Worm (Caenorhabditis elegans): ENCODE data around the gene fbxb-21.

DNA sequence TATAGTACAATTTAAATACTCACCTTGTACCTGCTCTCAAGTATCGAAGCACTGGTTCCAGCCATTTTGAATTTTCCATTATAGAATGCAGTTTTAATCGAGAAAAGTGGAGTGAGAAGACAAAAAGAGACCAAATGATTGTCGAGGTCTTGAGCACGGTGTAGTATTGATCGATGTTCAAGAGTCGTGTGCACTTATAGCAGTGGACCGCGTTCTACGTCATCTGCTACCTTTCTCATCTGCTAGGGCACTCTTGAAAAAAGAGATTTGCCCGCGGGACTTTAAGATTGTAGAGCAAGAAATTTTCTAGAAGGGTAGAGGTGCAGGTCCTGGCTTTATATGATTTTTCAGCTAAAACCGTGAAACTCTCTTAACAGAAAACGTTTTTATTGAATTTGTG lies 44.2 kb upstream of the fbxb-21 start, which contains the start of gene fbxc-21:
- no peak for TF ChIP-seq ref-1 (GFP tag; conservative IDR thresholded peaks at IDR 0.05)
- no peak for TF ChIP-seq cog-1 (tag; optimal IDR thresholded peaks at IDR 0.05)
